Fruit fly (Drosophila melanogaster): ENCODE results near the gene S.

Gene S

DNA sequence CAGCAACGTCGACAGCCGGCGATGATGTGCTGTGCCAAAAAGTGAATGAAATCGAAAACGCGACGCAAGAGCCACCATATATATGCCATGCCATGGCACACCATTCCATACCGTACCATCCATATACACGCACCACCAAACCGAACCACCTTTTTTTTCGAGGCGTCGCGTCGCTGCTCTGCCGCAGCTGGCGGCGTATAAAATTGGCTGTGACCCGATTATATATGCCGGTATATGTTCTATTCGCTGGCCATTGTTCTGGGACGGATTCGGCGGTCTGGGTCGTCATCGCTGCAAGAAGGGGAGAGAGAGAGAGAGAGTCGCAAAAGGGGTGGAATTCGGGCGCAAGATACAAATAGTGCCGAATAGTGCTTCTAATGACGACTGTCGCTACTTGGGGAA, 69.8 kb downstream of the S start:
- no peak for TF ChIP-seq psq (optimal IDR thresholded peaks at IDR 0.05)

DNA sequence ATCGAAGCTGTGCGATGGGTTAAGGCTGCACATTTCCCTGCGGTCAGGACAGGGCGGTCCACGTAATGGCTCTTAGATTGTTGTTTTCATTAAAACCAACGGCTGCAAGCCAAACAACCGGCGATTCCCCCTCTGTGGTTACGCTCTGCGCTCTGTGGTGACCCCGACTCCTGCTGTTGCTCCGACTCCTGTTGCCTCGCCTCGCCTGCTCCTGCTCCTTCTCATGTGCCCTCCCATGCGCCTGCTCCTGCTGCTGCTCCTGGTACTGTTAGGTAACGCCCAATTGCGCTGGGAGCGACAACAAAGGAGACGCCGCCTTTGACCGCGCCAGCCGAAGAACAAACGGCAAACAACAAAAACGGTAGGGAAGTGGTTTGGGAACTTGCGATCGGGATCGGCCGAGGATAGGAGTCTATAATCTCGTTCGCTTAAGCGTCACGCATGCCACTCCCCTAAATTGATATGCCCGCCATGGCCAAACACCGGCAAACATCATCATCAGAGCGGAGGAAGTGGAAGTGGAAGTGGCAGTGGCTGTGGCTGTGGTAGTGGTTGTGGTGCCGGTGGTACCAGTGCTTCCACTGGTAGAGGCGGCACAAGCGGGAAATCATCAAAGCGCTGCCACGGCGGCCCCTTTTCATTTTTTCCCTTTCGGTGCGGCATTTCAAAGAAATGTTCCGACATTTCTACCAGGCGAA, 70.3 kb downstream of the S start:
- TF ChIP-seq EcR (GFP tag; optimal IDR thresholded peaks at IDR 0.05) (no peak), Dll (optimal IDR thresholded peaks at IDR 0.05) (peak; percentile 76)

DNA sequence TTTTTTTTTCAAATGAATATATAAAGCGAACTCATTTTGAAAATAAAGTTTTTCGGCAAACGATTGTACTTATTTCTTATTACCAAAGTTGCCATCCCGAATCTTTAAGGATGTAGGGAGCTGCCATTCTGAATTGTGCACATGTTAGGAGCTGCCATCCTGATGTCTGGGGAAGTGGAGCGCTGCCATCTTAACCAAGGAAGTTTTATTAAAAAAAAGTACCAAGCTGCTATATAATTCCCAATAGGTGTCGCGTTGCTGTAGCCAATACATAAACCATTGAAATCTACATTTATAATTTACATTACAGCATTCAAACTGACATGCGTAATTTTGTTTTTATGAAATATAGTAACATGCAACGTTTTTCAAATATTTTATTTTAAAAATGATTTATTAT, 71.1 kb downstream of the S start:
- TF ChIP-seq CG8478 (optimal IDR thresholded peaks at IDR 0.05) (no peak), EcR (GFP tag; optimal IDR thresholded peaks at IDR 0.05) (no peak), usp (GFP tag; optimal IDR thresholded peaks at IDR 0.05) (no peak), psq (optimal IDR thresholded peaks at IDR 0.05) (no peak), Dll (optimal IDR thresholded peaks at IDR 0.05) (no peak), pan (optimal IDR thresholded peaks at IDR 0.05) (no peak)
